Fruit fly (Drosophila melanogaster): ENCODE data around the gene CG9386.

CG9386 gene

dm6 chr3R:9513052-9513420, 42.2 kb downstream of the CG9386 start, which contains the start of the genes Ras85D and Rlb1 (continued):
- no peak for TF ChIP-seq CG3726 (GFP tag; IDR thresholded peaks at IDR 0.05)
- TF ChIP-seq Nf-YB (GFP tag; optimal IDR thresholded peaks at IDR 0.05), result peak; percentile 31
- TF ChIP-seq CG17568 (GFP tag; optimal IDR thresholded peaks at IDR 0.05), result no peak
- peak; percentile 60 for TF ChIP-seq HHEX (GFP tag; optimal IDR thresholded peaks at IDR 0.05)
- peak; percentile 87 for TF ChIP-seq bab2 (GFP tag; optimal IDR thresholded peaks at IDR 0.05)
- peak; percentile 80 for TF ChIP-seq CG1647 (GFP tag; optimal IDR thresholded peaks at IDR 0.05)
- TF ChIP-seq CG12104 (GFP tag; optimal IDR thresholded peaks at IDR 0.05), result peak; percentile 35
- peak; percentile 77 for TF ChIP-seq CG8944 (GFP tag; optimal IDR thresholded peaks at IDR 0.05)
- peak; percentile 1 for TF ChIP-seq CG3995 (GFP tag; optimal IDR thresholded peaks at IDR 0.05)
- TF ChIP-seq tx (GFP tag; optimal IDR thresholded peaks at IDR 0.05), result peak; percentile 77
- TF ChIP-seq nerfin-2 (GFP tag; IDR thresholded peaks at IDR 0.05; ENCODE audit: partially characterized antibody), result no peak
- TF ChIP-seq CG12391 (tag; optimal IDR thresholded peaks at IDR 0.05), result peak; percentile 80
- no peak for TF ChIP-seq sna (GFP tag; IDR thresholded peaks at IDR 0.05; ENCODE audit: partially characterized antibody)
- no peak for TF ChIP-seq jigr1 (GFP tag; IDR thresholded peaks at IDR 0.05)
- peak; percentile 83 for TF ChIP-seq shn (GFP tag; optimal IDR thresholded peaks at IDR 0.05)
- TF ChIP-seq CG10147 (GFP tag; optimal IDR thresholded peaks at IDR 0.05), result peak; percentile 70
- peak; percentile 77 for TF ChIP-seq Ets97D (GFP tag; optimal IDR thresholded peaks at IDR 0.05)
- no peak for TF ChIP-seq ttk (GFP tag; IDR thresholded peaks at IDR 0.05)
- TF ChIP-seq CG6791 (GFP tag; IDR thresholded peaks at IDR 0.05; ENCODE audit: partially characterized antibody), result no peak
- no peak for TF ChIP-seq HLH3B (GFP tag; IDR thresholded peaks at IDR 0.05)
- TF ChIP-seq CG6689 (GFP tag; IDR thresholded peaks at IDR 0.05), result no peak
- no peak for TF ChIP-seq Dref (GFP tag; IDR thresholded peaks at IDR 0.05)
- TF ChIP-seq Lhr (GFP tag; optimal IDR thresholded peaks at IDR 0.05), result peak; percentile 69
- peak; percentile 74 for TF ChIP-seq Camta (GFP tag; optimal IDR thresholded peaks at IDR 0.05)
- no peak for TF ChIP-seq chinmo (GFP tag; IDR thresholded peaks at IDR 0.05; ENCODE audit: partially characterized antibody)
- TF ChIP-seq dmrt99B (tag; optimal IDR thresholded peaks at IDR 0.05), result no peak
- no peak for TF ChIP-seq zen2 (GFP tag; IDR thresholded peaks at IDR 0.05; ENCODE audit: partially characterized antibody)
- peak; percentile 70 for TF ChIP-seq pnt (GFP tag; optimal IDR thresholded peaks at IDR 0.05)
- peak; percentile 73 for TF ChIP-seq grau (tag; optimal IDR thresholded peaks at IDR 0.05)
- peak; percentile 94 for TF ChIP-seq HmgD (GFP tag; optimal IDR thresholded peaks at IDR 0.05)
- TF ChIP-seq fd3F (GFP tag; optimal IDR thresholded peaks at IDR 0.05), result peak; percentile 50
- TF ChIP-seq CG10274 (GFP tag; optimal IDR thresholded peaks at IDR 0.05), result no peak
- no peak for TF ChIP-seq CG34422 (GFP tag; IDR thresholded peaks at IDR 0.05)
- TF ChIP-seq nerfin-1 (tag; optimal IDR thresholded peaks at IDR 0.05), result peak; percentile 51
- TF ChIP-seq Elba2 (GFP tag; optimal IDR thresholded peaks at IDR 0.05), result peak; percentile 17
- TF ChIP-seq Hmx (GFP tag; optimal IDR thresholded peaks at IDR 0.05), result peak; percentile 47
- no peak for TF ChIP-seq ranshi (GFP tag; IDR thresholded peaks at IDR 0.05)
- no peak for TF ChIP-seq CG14441 (GFP tag; IDR thresholded peaks at IDR 0.05)
- TF ChIP-seq CG15073 (GFP tag; optimal IDR thresholded peaks at IDR 0.05), result peak; percentile 99
- peak; percentile 63 for TF ChIP-seq grn (GFP tag; optimal IDR thresholded peaks at IDR 0.05)
- no peak for TF ChIP-seq CG2678 (tag; optimal IDR thresholded peaks at IDR 0.05)
- TF ChIP-seq mld (GFP tag; IDR thresholded peaks at IDR 0.05; ENCODE audit: partially characterized antibody), result no peak
- TF ChIP-seq Trl (optimal IDR thresholded peaks at IDR 0.05), result no peak
- peak; percentile 73 for TF ChIP-seq Trl (GFP tag; optimal IDR thresholded peaks at IDR 0.05)
- TF ChIP-seq CG2875 (GFP tag; optimal IDR thresholded peaks at IDR 0.05), result peak; percentile 4
- peak; percentile 50 for TF ChIP-seq hkb (optimal IDR thresholded peaks at IDR 0.05)
- TF ChIP-seq hkb (GFP tag; IDR thresholded peaks at IDR 0.05), result no peak
- TF ChIP-seq kay (GFP tag; optimal IDR thresholded peaks at IDR 0.05), result peak; percentile 54
- no peak for TF ChIP-seq z (GFP tag; IDR thresholded peaks at IDR 0.05)
- no peak for TF ChIP-seq CG31224 (GFP tag; IDR thresholded peaks at IDR 0.05)
- TF ChIP-seq pzg (GFP tag; optimal IDR thresholded peaks at IDR 0.05), result peak; percentile 85
- peak; percentile 19 for TF ChIP-seq gcm2 (GFP tag; optimal IDR thresholded peaks at IDR 0.05)

Measured in whole organism, embryonic.